Worm (Caenorhabditis elegans): ENCODE results near the gene cdh-4.

- TF ChIP-seq elt-2 (tag; optimal IDR thresholded peaks at IDR 0.05) (peak; percentile 76), F16B12.6 (tag; optimal IDR thresholded peaks at IDR 0.05) (no peak)
These were observed 14.0 kb upstream of the cdh-4 start for ce11 chrIII:4506140-4506539.
